Fruit fly (Drosophila melanogaster) whole organism, embryonic: Measurements from ENCODE around the gene Nep7.

Source experiments
- CG10366 ChIP-seq: fragments of 200-800 bp; sonication (Bioruptor generic); IDR thresholded peaks from 2 replicates; pipeline ENCODE4 v1.3.6; 2022; ENCODE audit warnings: missing biosample characterization, missing genetic modification characterization
- CG10431 ChIP-seq: fragments of 200-800 bp; sonication (Bioruptor generic); optimal IDR thresholded peaks from 3 replicates; lab custom pipeline; 2018; ENCODE audit warnings: missing biosample characterization, mild to moderate bottlenecking, missing genetic modification characterization
- CG10979 ChIP-seq: fragments of 200-800 bp; sonication (Bioruptor generic); optimal IDR thresholded peaks from 2 replicates; lab custom pipeline; 2018; ENCODE audit warnings: missing biosample characterization, mild to moderate bottlenecking, missing genetic modification characterization, moderate library complexity
- CG11456 ChIP-seq: fragments of 200-800 bp; sonication (Bioruptor generic); IDR thresholded peaks from 3 replicates; pipeline ENCODE4 v1.3.6; 2022; ENCODE audit warnings: missing biosample characterization, missing genetic modification characterization
- CG1233 ChIP-seq: fragments of 200-800 bp; sonication (Bioruptor generic); optimal IDR thresholded peaks from 4 replicates; lab custom pipeline; 2018; ENCODE audit warnings: missing biosample characterization, mild to moderate bottlenecking, missing genetic modification characterization
- CG12769 ChIP-seq: fragments of 200-800 bp; sonication (Bioruptor generic); optimal IDR thresholded peaks from 2 replicates; lab custom pipeline; 2019; ENCODE audit warnings: missing biosample characterization, mild to moderate bottlenecking, missing genetic modification characterization, moderate library complexity
- CG13894 ChIP-seq: fragments of 200-800 bp; sonication (Bioruptor generic); optimal IDR thresholded peaks from 3 replicates; lab custom pipeline; 2018; ENCODE audit warnings: missing biosample characterization, mild to moderate bottlenecking, missing genetic modification characterization, moderate library complexity
- CG14710 ChIP-seq: fragments of 200-800 bp; sonication (Bioruptor generic); optimal IDR thresholded peaks from 3 replicates; lab custom pipeline; 2019; ENCODE audit warnings: missing biosample characterization, mild to moderate bottlenecking, missing genetic modification characterization, moderate library complexity
- CG15073 ChIP-seq: fragments of 200-800 bp; sonication (Bioruptor generic); optimal IDR thresholded peaks from 2 replicates; lab custom pipeline; 2016; ENCODE audit warnings: missing biosample characterization, missing genetic modification characterization
- CG15514 ChIP-seq: fragments of 200-800 bp; sonication (Bioruptor generic); optimal IDR thresholded peaks from 3 replicates; lab custom pipeline; 2017; ENCODE audit warnings: missing biosample characterization, missing genetic modification characterization, mild to moderate bottlenecking, moderate library complexity, missing genetic modification reagents
- CG2712 ChIP-seq: fragments of 200-800 bp; optimal IDR thresholded peaks from 3 replicates; lab custom pipeline; 2019; ENCODE audit warnings: missing biosample characterization, mild to moderate bottlenecking, missing genetic modification characterization, moderate library complexity
- CG30020 ChIP-seq: fragments of 200-800 bp; optimal IDR thresholded peaks from 2 replicates; lab custom pipeline; 2019; ENCODE audit warnings: missing biosample characterization, mild to moderate bottlenecking, missing genetic modification characterization, moderate library complexity
- CG30431 ChIP-seq: fragments of 200-800 bp; sonication (Bioruptor generic); optimal IDR thresholded peaks from 2 replicates; lab custom pipeline; 2017; ENCODE audit warnings: missing biosample characterization, missing genetic modification characterization
- CG31365 ChIP-seq: fragments of 200-800 bp; sonication (Bioruptor generic); optimal IDR thresholded peaks from 2 replicates; lab custom pipeline; 2018; ENCODE audit warnings: missing biosample characterization, mild to moderate bottlenecking, missing genetic modification characterization
- CG31388 ChIP-seq: fragments of 200-800 bp; sonication (Bioruptor generic); optimal IDR thresholded peaks from 2 replicates; lab custom pipeline; 2016; ENCODE audit warnings: missing biosample characterization, missing genetic modification characterization
- CG3163 ChIP-seq: fragments of 200-800 bp; sonication (Bioruptor generic); optimal IDR thresholded peaks from 3 replicates; lab custom pipeline; 2016; ENCODE audit warnings: missing biosample characterization, missing genetic modification characterization
- CG32767 ChIP-seq: fragments of 200-800 bp; sonication (Bioruptor generic); IDR thresholded peaks from 2 replicates; pipeline ENCODE4 v1.3.6; 2022; ENCODE audit warnings: missing biosample characterization, missing genetic modification characterization
- CG3726 ChIP-seq: fragments of 200-800 bp; sonication (Bioruptor generic); IDR thresholded peaks from 3 replicates; pipeline ENCODE4, ENCODE4 v1.3.6; 2022; ENCODE audit warnings: missing biosample characterization, missing genetic modification characterization
- CG5180 ChIP-seq: fragments of 200-800 bp; sonication (Bioruptor generic); optimal IDR thresholded peaks from 3 replicates; lab custom pipeline; 2017; ENCODE audit warnings: missing biosample characterization, missing genetic modification characterization, mild to moderate bottlenecking, moderate library complexity, missing genetic modification reagents
- CG6791 ChIP-seq: fragments of 200-800 bp; sonication (Bioruptor generic); IDR thresholded peaks from 3 replicates; pipeline ENCODE4 v1.3.6; 2022; ENCODE audit warnings: missing biosample characterization, missing genetic modification characterization; ENCODE audit not compliant: partially characterized antibody
- CG7271 ChIP-seq: fragments of 200-800 bp; sonication (Bioruptor generic); optimal IDR thresholded peaks from 2 replicates; lab custom pipeline; 2018; ENCODE audit warnings: missing biosample characterization, mild to moderate bottlenecking, missing genetic modification characterization, moderate library complexity
- CG8944 ChIP-seq: fragments of 200-800 bp; sonication (Bioruptor generic); optimal IDR thresholded peaks from 3 replicates; lab custom pipeline; 2016; ENCODE audit warnings: missing biosample characterization, missing genetic modification characterization
- CHES-1-like ChIP-seq: fragments of 200-800 bp; sonication (Bioruptor generic); optimal IDR thresholded peaks from 2 replicates; lab custom pipeline; 2016; ENCODE audit warnings: missing biosample characterization, missing genetic modification characterization
- Dbx ChIP-seq: fragments of 200-800 bp; sonication (Bioruptor generic); IDR thresholded peaks from 3 replicates; pipeline ENCODE4 v1.3.6; 2022; ENCODE audit warnings: missing biosample characterization, missing genetic modification characterization
- Dek ChIP-seq: fragments of 200-800 bp; sonication (Bioruptor generic); optimal IDR thresholded peaks from 3 replicates; lab custom pipeline; 2019; ENCODE audit warnings: missing biosample characterization, mild to moderate bottlenecking, missing genetic modification characterization, moderate library complexity
- Doc3 ChIP-seq: fragments of 200-800 bp; sonication (Bioruptor generic); IDR thresholded peaks from 3 replicates; pipeline ENCODE4 v1.3.6; 2022; ENCODE audit warnings: missing biosample characterization, missing genetic modification characterization; ENCODE audit not compliant: partially characterized antibody
- Fer1 ChIP-seq: fragments of 200-800 bp; sonication (Bioruptor generic); optimal IDR thresholded peaks from 2 replicates; lab custom pipeline; 2017; ENCODE audit warnings: missing biosample characterization, mild to moderate bottlenecking, missing genetic modification characterization
- Fer3 ChIP-seq: fragments of 200-800 bp; sonication (Bioruptor generic); optimal IDR thresholded peaks from 2 replicates; lab custom pipeline; 2018; ENCODE audit warnings: missing biosample characterization, mild to moderate bottlenecking, missing genetic modification characterization, moderate library complexity
- Gug ChIP-seq: fragments of 200-800 bp; sonication (Bioruptor generic); IDR thresholded peaks from 4 replicates; pipeline ENCODE4 v1.3.6; 2022; ENCODE audit warnings: missing biosample characterization, missing genetic modification characterization
- HmgD ChIP-seq: fragments of 200-800 bp; sonication (Bioruptor generic); optimal IDR thresholded peaks from 3 replicates; lab custom pipeline; 2016; ENCODE audit warnings: missing biosample characterization, missing genetic modification characterization
- HmgZ ChIP-seq: fragments of 200-800 bp; sonication (Bioruptor generic); optimal IDR thresholded peaks from 2 replicates; lab custom pipeline; 2018; ENCODE audit warnings: missing biosample characterization, mild to moderate bottlenecking, missing genetic modification characterization
- Max ChIP-seq: fragments of 200-800 bp; sonication (Bioruptor generic); optimal IDR thresholded peaks from 2 replicates; lab custom pipeline; 2016; ENCODE audit warnings: missing biosample characterization, mild to moderate bottlenecking, missing genetic modification characterization
- Opbp ChIP-seq: fragments of 200-800 bp; sonication (Bioruptor generic); IDR thresholded peaks from 3 replicates; pipeline ENCODE4 v1.3.6; 2022; ENCODE audit warnings: missing biosample characterization, missing genetic modification characterization; ENCODE audit not compliant: partially characterized antibody
- aop ChIP-seq: fragments of 200-800 bp; sonication (Bioruptor generic); IDR thresholded peaks from 2 replicates; pipeline ENCODE4 v1.3.6; 2022; ENCODE audit warnings: missing biosample characterization, missing genetic modification characterization
- bbx ChIP-seq: fragments of 200-800 bp; sonication (Bioruptor generic); IDR thresholded peaks from 2 replicates; pipeline ENCODE4 v1.3.6; 2022; ENCODE audit warnings: missing biosample characterization, missing genetic modification characterization; ENCODE audit not compliant: partially characterized antibody
- bsh ChIP-seq, 2 experiments: fragments of 200-800 bp; sonication (Bioruptor generic); optimal IDR thresholded peaks; 2 replicates each; lab custom pipeline; 2017 to 2018; ENCODE audit warnings: mild to moderate bottlenecking in 2 of 2, missing biosample characterization in 2 of 2, missing genetic modification characterization in 2 of 2, moderate library complexity in 1 of 2
- chm ChIP-seq: fragments of 200-800 bp; sonication (Bioruptor generic); IDR thresholded peaks from 2 replicates; pipeline ENCODE4 v1.3.6; 2022; ENCODE audit warnings: missing biosample characterization, missing genetic modification characterization
- dysf ChIP-seq: fragments of 200-800 bp; sonication (Bioruptor generic); IDR thresholded peaks from 3 replicates; pipeline ENCODE4 v1.3.6; 2022; ENCODE audit warnings: missing biosample characterization, missing genetic modification characterization
- grn ChIP-seq: fragments of 200-800 bp; sonication (Bioruptor generic); optimal IDR thresholded peaks from 3 replicates; lab custom pipeline; 2017; ENCODE audit warnings: missing biosample characterization, missing genetic modification characterization
- gsb ChIP-seq: fragments of 200-800 bp; sonication (Bioruptor generic); IDR thresholded peaks from 2 replicates; pipeline ENCODE4 v1.3.6; 2022; ENCODE audit warnings: missing biosample characterization, missing genetic modification characterization
- h ChIP-seq: fragments of >200 bp; optimal IDR thresholded peaks from 2 replicates; lab custom pipeline; 2017
- hth ChIP-seq: fragments of >200 bp; optimal IDR thresholded peaks from 2 replicates; lab custom pipeline; 2017; ENCODE audit warnings: inconsistent platforms
- mirr ChIP-seq: fragments of 200-800 bp; sonication (Bioruptor generic); optimal IDR thresholded peaks from 3 replicates; lab custom pipeline; 2018; ENCODE audit warnings: missing biosample characterization, mild to moderate bottlenecking, missing genetic modification characterization
- otp ChIP-seq: fragments of 200-800 bp; sonication (Bioruptor generic); IDR thresholded peaks from 3 replicates; pipeline ENCODE4, ENCODE4 v1.3.6; 2022; ENCODE audit warnings: missing biosample characterization, missing genetic modification characterization
- psq ChIP-seq: fragments of 200-800 bp; sonication (Bioruptor generic); optimal IDR thresholded peaks from 2 replicates; lab custom pipeline; 2017; ENCODE audit warnings: missing biosample characterization, missing genetic modification characterization
- sd ChIP-seq: fragments of 200-800 bp; sonication (Bioruptor generic); optimal IDR thresholded peaks from 3 replicates; lab custom pipeline; 2018; ENCODE audit warnings: missing biosample characterization, mild to moderate bottlenecking, missing genetic modification characterization, moderate library complexity
- sens ChIP-seq: fragments of 200-800 bp; sonication (Bioruptor generic); peaks from one replicate; lab custom pipeline; 2016; ENCODE audit warnings: missing biosample characterization, missing genetic modification characterization
- seq ChIP-seq: fragments of 200-800 bp; sonication (Bioruptor generic); IDR thresholded peaks from 2 replicates; pipeline ENCODE4 v1.3.6; 2022; ENCODE audit warnings: missing biosample characterization, missing genetic modification characterization
- stc ChIP-seq: fragments of 200-800 bp; sonication (Bioruptor generic); IDR thresholded peaks from 2 replicates; pipeline ENCODE4 v1.3.6; 2022; ENCODE audit warnings: missing biosample characterization, missing genetic modification characterization
- trh ChIP-seq: fragments of 200-800 bp; sonication (Bioruptor generic); optimal IDR thresholded peaks from 2 replicates; lab custom pipeline; 2016; ENCODE audit warnings: missing biosample characterization, missing genetic modification characterization
- tx ChIP-seq: fragments of 200-800 bp; sonication (Bioruptor generic); optimal IDR thresholded peaks from 2 replicates; lab custom pipeline; 2016; ENCODE audit warnings: missing biosample characterization, missing genetic modification characterization

Nep7 gene

DNA sequence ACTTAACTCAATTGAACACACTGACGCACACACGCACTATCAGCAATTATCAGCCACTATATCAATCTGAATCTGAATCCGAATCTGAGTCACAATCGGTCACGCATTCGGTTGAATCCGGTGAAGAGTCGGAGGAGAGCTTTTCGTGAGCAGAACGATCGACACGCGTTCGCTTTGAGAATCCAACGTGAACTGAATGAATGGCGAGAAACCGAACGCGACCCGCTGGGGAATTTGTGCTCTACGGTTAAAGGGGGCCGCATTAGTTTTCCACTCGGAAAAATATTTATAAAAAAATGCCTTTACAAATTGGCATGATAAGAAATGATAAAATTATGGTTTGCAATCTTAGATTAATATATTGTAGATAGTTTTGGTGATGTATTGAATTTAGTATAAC lies 33.5 kb downstream of the Nep7 start, which contains the start of gene betaTub97EF:
TSS of gene betaTub97EF (minus strand) at position 196 of the 400 bp plus-strand sequence.
- TF ChIP-seq dysf (GFP tag; lab: Robert Waterston, UW) (peak; percentile 32; the same call in 2 of the 3 replicates), Fer1 (no peak), chm (peak; percentile 39; the same call in 1 of the 2 replicates), Max (no peak), Opbp (no peak), CG8944 (GFP tag; lab: Kevin White, UChicago) (no peak), CG3163 (GFP tag; lab: Kevin White, UChicago) (peak; percentile 12), aop (GFP tag; lab: Robert Waterston, UW) (no peak; the same call in 1 of the 2 replicates), CG7271 (tag; lab: Kevin White, UChicago) (no peak), CG6791 (GFP tag; lab: Robert Waterston, UW) (0 out of 3 replicates have a peak, but pooled peaks have one; percentile 22), tx (no peak), gsb (GFP tag; lab: Robert Waterston, UW) (no peak), bbx (GFP tag; lab: Robert Waterston, UW) (no peak), CG1233 (GFP tag; lab: Kevin White, UChicago) (no peak), Fer3 (no peak), seq (GFP tag; lab: Robert Waterston, UW) (0 out of 2 replicates have a peak, but pooled peaks have one; percentile 9), stc (GFP tag; lab: Robert Waterston, UW) (0 out of 2 replicates have a peak, but pooled peaks have one; percentile 40), CG5180 (GFP tag; lab: Kevin White, UChicago) (no peak), CG31388 (no peak), CHES-1-like (GFP tag; lab: Kevin White, UChicago) (no peak), CG13894 (tag; lab: Kevin White, UChicago) (no peak), HmgZ (peak; percentile 29), psq (no peak), CG3726 (GFP tag; lab: Robert Waterston, UW) (no peak), CG31365 (no peak), sd (tag; lab: Kevin White, UChicago) (peak; percentile 54), mirr (GFP tag; lab: Kevin White, UChicago) (peak; percentile 36), CG30020 (tag; lab: Kevin White, UChicago) (no peak), CG10366 (GFP tag; lab: Robert Waterston, UW) (peak; percentile 30; the same call in 1 of the 2 replicates), hth (lab: Kevin White, UChicago) (no peak), CG15514 (GFP tag; lab: Kevin White, UChicago) (peak; percentile 30), HmgD (GFP tag; lab: Kevin White, UChicago) (no peak), CG30431 (GFP tag; lab: Kevin White, UChicago) (no peak), CG15073 (GFP tag; lab: Kevin White, UChicago) (no peak), CG2712 (tag; lab: Kevin White, UChicago) (no peak), CG12769 (peak; percentile 93), Doc3 (no peak), h (lab: Kevin White, UChicago) (no peak), grn (GFP tag; lab: Kevin White, UChicago) (peak; percentile 80), Gug (GFP tag; lab: Robert Waterston, UW) (peak; percentile 20; the same call in 1 of the 4 replicates), CG11456 (GFP tag; lab: Robert Waterston, UW) (peak; percentile 59; the same call in 1 of the 3 replicates), bsh (GFP tag; optimal IDR thresholded peaks at IDR 0.05; lab: Kevin White, UChicago) (peak in 1 of 2 experiments; percentile 0), CG14710 (tag; lab: Kevin White, UChicago) (no peak), sens (no peak), otp (GFP tag; lab: Robert Waterston, UW) (peak; percentile 15; the same call in 1 of the 3 replicates), Dek (no peak), CG32767 (GFP tag; lab: Robert Waterston, UW) (0 out of 2 replicates have a peak, but pooled peaks have one; percentile 7), Dbx (GFP tag; lab: Robert Waterston, UW) (peak; percentile 40; the same call in 1 of the 3 replicates), CG10431 (GFP tag; lab: Kevin White, UChicago) (no peak), trh (GFP tag; lab: Kevin White, UChicago) (no peak), CG10979 (tag; lab: Kevin White, UChicago) (no peak)
